Worm (Caenorhabditis elegans) whole organism, L4 larva: ENCODE data around the gene F20D6.1.

Experiments used
- D1046.2 ChIP-seq: fragments of 200-800 bp; sonication (Bioruptor generic); IDR thresholded peaks from 2 replicates; pipeline ENCODE4 v1.3.6; 2022; ENCODE audit warnings: missing genetic modification characterization, missing compliant biosample characterization
- F44E2.7 ChIP-seq: fragments of 200-800 bp; sonication (Bioruptor generic); IDR thresholded peaks from 2 replicates; pipeline ENCODE4 v2.1.2; 2022; ENCODE audit warnings: missing genetic modification characterization, missing compliant biosample characterization
- Y105C5A.15 ChIP-seq: fragments of 200-800 bp; sonication (Bioruptor generic); IDR thresholded peaks from 2 replicates; pipeline ENCODE4 v1.3.6; 2022; ENCODE audit warnings: missing genetic modification characterization, missing compliant biosample characterization
- Y5F2A.4 ChIP-seq: fragments of 200-800 bp; sonication (Bioruptor generic); optimal IDR thresholded peaks from 2 replicates; lab custom pipeline; 2018; ENCODE audit warnings: mild to moderate bottlenecking, missing genetic modification characterization, missing compliant biosample characterization
- ZK546.5 ChIP-seq, 2 experiments: sonication (generic microtip); optimal IDR thresholded peaks; 2 replicates each; lab custom pipeline; 2017; ENCODE audit warnings: missing biosample characterization in 2 of 2, missing genetic modification characterization in 2 of 2
- aha-1 ChIP-seq: fragments of 150-350 bp; peaks from one replicate; lab custom pipeline; 2014; ENCODE audit warnings: missing biosample characterization, missing genetic modification characterization
- ceh-20 ChIP-seq: fragments of 200-800 bp; sonication (Bioruptor generic); IDR thresholded peaks from 2 replicates; pipeline ENCODE4 v1.3.6; 2022; ENCODE audit warnings: missing genetic modification reagents, missing genetic modification characterization, missing compliant biosample characterization
- ceh-44 ChIP-seq: fragments of 200-800 bp; sonication (Bioruptor generic); IDR thresholded peaks from 2 replicates; pipeline ENCODE4 v1.3.6; 2022; ENCODE audit warnings: missing genetic modification reagents, missing genetic modification characterization, missing compliant biosample characterization
- ceh-62 ChIP-seq: sonication (generic microtip); optimal IDR thresholded peaks from 2 replicates; lab custom pipeline; 2017; ENCODE audit warnings: missing biosample characterization, missing genetic modification characterization
- ces-1 ChIP-seq: fragments of 150-350 bp; sonication (generic microtip); optimal IDR thresholded peaks from 4 replicates; lab custom pipeline; 2014; ENCODE audit warnings: missing biosample characterization, missing genetic modification reagents, missing genetic modification characterization
- daf-16 ChIP-seq, 3 experiments: sonication (generic microtip); optimal IDR thresholded peaks; 2 replicates each; lab custom pipeline; 2016 to 2017; ENCODE audit warnings: missing genetic modification characterization in 3 of 3, missing genetic modification reagents in 3 of 3, mild to moderate bottlenecking in 2 of 3, missing compliant biosample characterization in 2 of 3, missing biosample characterization in 1 of 3, moderate library complexity in 1 of 3
- daf-8 ChIP-seq: fragments of 200-800 bp; sonication (Bioruptor generic); IDR thresholded peaks from 2 replicates; pipeline ENCODE4 v1.3.6; 2022; ENCODE audit warnings: missing genetic modification characterization, missing compliant biosample characterization
- dmd-6 ChIP-seq: fragments of 200-800 bp; sonication (Bioruptor generic); IDR thresholded peaks from 2 replicates; pipeline ENCODE4 v1.3.6; 2022; ENCODE audit warnings: missing genetic modification reagents, missing genetic modification characterization, missing compliant biosample characterization
- egl-43 ChIP-seq: fragments of 200-800 bp; sonication (Bioruptor generic); IDR thresholded peaks from 2 replicates; pipeline ENCODE4 v1.3.6; 2022; ENCODE audit warnings: missing genetic modification reagents, missing genetic modification characterization, missing compliant biosample characterization
- hif-1 ChIP-seq, 2 experiments: sonication (generic microtip); optimal IDR thresholded peaks; 2 replicates each; lab custom pipeline; 2016 to 2017; ENCODE audit warnings: missing compliant biosample characterization in 2 of 2, missing genetic modification characterization in 2 of 2, missing genetic modification reagents in 2 of 2, missing genotype in 2 of 2, mild to moderate bottlenecking in 1 of 2
- hlh-11 ChIP-seq: fragments of 200-800 bp; sonication (Bioruptor generic); optimal IDR thresholded peaks from 2 replicates; lab custom pipeline; 2018; ENCODE audit warnings: mild to moderate bottlenecking, missing genetic modification characterization, missing compliant biosample characterization
- hmg-1.1 ChIP-seq: fragments of 200-800 bp; sonication (Bioruptor generic); IDR thresholded peaks from 2 replicates; pipeline ENCODE4 v1.3.6; 2022; ENCODE audit warnings: missing genetic modification reagents, missing genetic modification characterization, missing compliant biosample characterization
- lin-29 ChIP-seq: fragments of 200-800 bp; sonication (Bioruptor generic); IDR thresholded peaks from 2 replicates; pipeline ENCODE4 v1.3.6; 2022; ENCODE audit warnings: missing genetic modification reagents, missing genetic modification characterization, missing compliant biosample characterization
- madf-9 ChIP-seq: fragments of 200-800 bp; sonication (Bioruptor generic); conservative IDR thresholded peaks from 2 replicates; pipeline ENCODE4 v1.3.6; 2022; ENCODE audit warnings: missing genetic modification reagents, missing genetic modification characterization, missing compliant biosample characterization
- mes-2 ChIP-seq: sonication (generic microtip); optimal IDR thresholded peaks from 2 replicates; lab custom pipeline; 2016; ENCODE audit warnings: missing genotype, mild to moderate bottlenecking, missing genetic modification characterization, missing compliant biosample characterization; ENCODE audit not compliant: poor library complexity, severe bottlenecking
- nhr-10 ChIP-seq: fragments of 150-350 bp; optimal IDR thresholded peaks from 2 replicates; lab custom pipeline; 2014; ENCODE audit warnings: missing biosample characterization, missing genetic modification characterization
- nhr-25 ChIP-seq: sonication (generic microtip); optimal IDR thresholded peaks from 2 replicates; lab custom pipeline; 2017; ENCODE audit warnings: missing genetic modification characterization, mild to moderate bottlenecking, missing compliant biosample characterization, antibody characterized with exemption, moderate library complexity, borderline replicate concordance; ENCODE audit not compliant: insufficient read depth
- nhr-28 ChIP-seq: fragments of 150-350 bp; optimal IDR thresholded peaks from 2 replicates; lab custom pipeline; 2014; ENCODE audit warnings: missing biosample characterization, missing genetic modification characterization
- nhr-6 ChIP-seq: fragments of 150-350 bp; optimal IDR thresholded peaks from 2 replicates; lab custom pipeline; 2014; ENCODE audit warnings: missing biosample characterization, missing genetic modification characterization
- nhr-77 ChIP-seq: fragments of 150-350 bp; optimal IDR thresholded peaks from 2 replicates; lab custom pipeline; 2014; ENCODE audit warnings: missing biosample characterization, missing genetic modification characterization
- pqm-1 ChIP-seq: sonication (generic microtip); optimal IDR thresholded peaks from 2 replicates; lab custom pipeline; 2017; ENCODE audit warnings: missing biosample characterization, missing genetic modification characterization
- snpc-1.2 ChIP-seq: fragments of 200-800 bp; sonication (Bioruptor generic); IDR thresholded peaks from 2 replicates; pipeline ENCODE4 v1.3.6; 2022; ENCODE audit warnings: missing genetic modification reagents, missing genetic modification characterization, missing compliant biosample characterization
- snpc-4 ChIP-seq: fragments of 150-350 bp; optimal IDR thresholded peaks from 2 replicates; lab custom pipeline; 2014; ENCODE audit warnings: missing biosample characterization, missing genetic modification characterization
- spr-1 ChIP-seq: sonication (generic microtip); optimal IDR thresholded peaks from 2 replicates; lab custom pipeline; 2016; ENCODE audit warnings: mild to moderate bottlenecking, missing genetic modification characterization, missing compliant biosample characterization
- unc-39 ChIP-seq: sonication (generic microtip); optimal IDR thresholded peaks from 2 replicates; lab custom pipeline; 2017; ENCODE audit warnings: missing biosample characterization, missing genetic modification characterization
- unc-62 ChIP-seq, 3 experiments: fragments of 150-350 bp in 1 of 3; sonication (generic microtip); optimal IDR thresholded peaks in 2 of 3; peaks in 1 of 3; 1 replicate in 1 of 3; 2 replicates in 2 of 3; lab custom pipeline; 2014 to 2017; ENCODE audit warnings: missing biosample characterization in 3 of 3, missing genetic modification characterization in 3 of 3, missing genetic modification reagents in 3 of 3, missing genotype in 1 of 3
- zip-11 ChIP-seq: fragments of 200-800 bp; sonication (Bioruptor generic); IDR thresholded peaks from 2 replicates; pipeline ENCODE4 v1.3.6; 2022; ENCODE audit warnings: missing genetic modification characterization, missing compliant biosample characterization

Gene F20D6.1

ce11 chrV:8159629-8160028 lies 30.9 kb upstream of the F20D6.1 start, which contains the start of gene F20D6.6:
Gene F20D6.6, plus strand, starts transcription at chrV:8159929.
- no peak for TF ChIP-seq madf-9 (GFP tag; lab: Robert Waterston, UW)
- TF ChIP-seq ceh-62 (tag; lab: Kevin White, UChicago), result no peak
- no peak for TF ChIP-seq spr-1 (tag; lab: Kevin White, UChicago)
- TF ChIP-seq D1046.2 (GFP tag; lab: Robert Waterston, UW), result no peak
- no peak for TF ChIP-seq daf-8
- no peak for TF ChIP-seq zip-11 (GFP tag; lab: Robert Waterston, UW)
- TF ChIP-seq snpc-4 (tag; lab: Kevin White, UChicago), result no peak
- no peak for TF ChIP-seq F44E2.7 (GFP tag; lab: Robert Waterston, UW)
- no peak for TF ChIP-seq Y105C5A.15 (GFP tag; lab: Robert Waterston, UW)

ce11 chrV:8161699-8162098 lies 28.8 kb upstream of the F20D6.1 start, which contains the start of gene F20D6.5:
Gene F20D6.5, plus strand, starts transcription at chrV:8161957.
- TF ChIP-seq daf-16 (GFP tag; optimal IDR thresholded peaks at IDR 0.05; lab: Kevin White, UChicago) (no peak), daf-16 (tag; optimal IDR thresholded peaks at IDR 0.05; lab: Kevin White, UChicago) (peak; percentile 70), nhr-77 (peak; percentile 25), pqm-1 (tag; lab: Kevin White, UChicago) (peak; percentile 48), nhr-28 (peak; percentile 58), spr-1 (tag; lab: Kevin White, UChicago) (no peak), D1046.2 (GFP tag; lab: Robert Waterston, UW) (no peak), dmd-6 (GFP tag; lab: Robert Waterston, UW) (peak; percentile 67)

DNA sequence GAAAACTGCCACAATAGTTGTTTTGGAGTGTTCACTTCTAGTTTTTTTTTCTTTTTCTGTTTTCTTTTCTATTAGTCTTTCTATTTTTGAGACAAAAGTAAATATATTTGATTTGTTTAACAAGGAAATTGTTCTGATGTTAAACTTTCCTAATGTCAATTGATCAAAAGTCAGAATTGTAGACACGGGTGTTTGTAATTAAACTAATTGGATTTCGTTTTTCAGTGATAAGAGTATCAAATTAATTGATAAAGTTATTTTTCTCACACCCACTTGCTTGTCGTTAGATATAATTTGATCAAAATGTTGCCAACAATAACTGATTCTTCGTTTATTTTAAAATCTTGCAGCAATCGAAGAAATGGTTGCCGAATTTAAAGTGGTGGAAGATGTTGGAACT lies 27.3 kb upstream of the F20D6.1 start:
- TF ChIP-seq ceh-20 (GFP tag; lab: Robert Waterston, UW), result no peak
- TF ChIP-seq mes-2 (tag; lab: Kevin White, UChicago), result no peak
- no peak for TF ChIP-seq egl-43 (GFP tag; lab: Robert Waterston, UW)
- TF ChIP-seq ceh-44 (GFP tag; lab: Robert Waterston, UW), result no peak
- no peak for TF ChIP-seq Y5F2A.4 (GFP tag; lab: Kevin White, UChicago)
- no peak for TF ChIP-seq ces-1
- no peak for TF ChIP-seq ZK546.5 (tag; optimal IDR thresholded peaks at IDR 0.05; lab: Kevin White, UChicago)
- no peak for TF ChIP-seq daf-16 (GFP tag; optimal IDR thresholded peaks at IDR 0.05; lab: Kevin White, UChicago)
- TF ChIP-seq daf-16 (tag; optimal IDR thresholded peaks at IDR 0.05; lab: Kevin White, UChicago), result peak; percentile 53

- peak in 1 of 2 experiments; percentile 92 for TF ChIP-seq unc-62 (GFP tag; optimal IDR thresholded peaks at IDR 0.05 in 1 of 2; lab: Kevin White, UChicago)
- TF ChIP-seq unc-62 (tag; optimal IDR thresholded peaks at IDR 0.05; lab: Kevin White, UChicago), result no peak
- TF ChIP-seq lin-29 (GFP tag; lab: Robert Waterston, UW), result no peak
- no peak for TF ChIP-seq nhr-10 (tag; lab: Kevin White, UChicago)
These were observed 22.1 kb upstream of the F20D6.1 start, which contains the start of gene F20D6.8 for ce11 chrV:8168219-8168962. Gene F20D6.8, minus strand, starts transcription at chrV:8168269.

DNA sequence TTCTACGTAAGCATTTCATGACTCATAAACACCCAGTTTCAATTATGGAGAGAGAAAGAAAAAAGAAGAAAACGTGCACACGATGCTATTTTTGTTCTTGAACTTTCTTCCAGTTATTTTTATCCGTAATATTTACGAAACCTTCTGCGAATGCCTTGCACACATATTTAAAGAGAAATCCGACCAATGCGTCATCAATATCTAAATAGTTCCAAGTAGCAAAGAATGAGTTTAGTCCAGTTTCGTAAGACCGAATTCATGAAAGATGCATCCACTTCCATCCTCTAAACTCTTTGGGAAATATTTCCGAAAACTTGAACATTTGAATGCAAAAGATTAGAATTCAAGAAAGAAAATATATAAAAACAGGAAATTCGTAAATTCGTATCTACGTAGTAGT lies 21.4 kb upstream of the F20D6.1 start:
- TF ChIP-seq aha-1 (tag; lab: Kevin White, UChicago) (peak; percentile 99), nhr-25 (tag; lab: Kevin White, UChicago) (no peak)
- TF ChIP-seq, all 104 proteins: peak for 1

ce11 chrV:8170300-8170699 lies 20.2 kb upstream of the F20D6.1 start:
- TF ChIP-seq ces-1 (no peak), ZK546.5 (tag; optimal IDR thresholded peaks at IDR 0.05; lab: Kevin White, UChicago) (no peak), unc-39 (tag; lab: Kevin White, UChicago) (no peak), aha-1 (tag; lab: Kevin White, UChicago) (no peak), D1046.2 (GFP tag; lab: Robert Waterston, UW) (no peak), hmg-1.1 (no peak), hif-1 (tag; optimal IDR thresholded peaks at IDR 0.05; lab: Kevin White, UChicago) (no peak), nhr-6 (tag; lab: Kevin White, UChicago) (no peak), hlh-11 (tag; lab: Kevin White, UChicago) (no peak), snpc-1.2 (GFP tag; lab: Robert Waterston, UW) (no peak)
- TF ChIP-seq, all 104 proteins: peak for 0
